Fruit fly (Drosophila melanogaster): ENCODE data around the gene crb.

dm6 chr3R:24272232-24272631 is 22.6 kb upstream of the crb start:
- TF ChIP-seq CG7963 (GFP tag; IDR thresholded peaks at IDR 0.05; ENCODE audit: partially characterized antibody) (no peak), CG10209 (GFP tag; optimal IDR thresholded peaks at IDR 0.05) (no peak), HmgZ (tag; optimal IDR thresholded peaks at IDR 0.05) (no peak)

Data from whole organism, embryonic.